Fruit fly (Drosophila melanogaster) S2 (cell line): ENCODE measurements around the gene sba.

Experiments used
- CG8478 ChIP-seq: fragments of >200 bp; optimal IDR thresholded peaks from 2 replicates; lab custom pipeline; 2018
- CTCF ChIP-seq, 2 experiments: fragments of >200 bp; optimal IDR thresholded peaks; 2 replicates each; lab custom pipeline; 2018

The sba gene

DNA sequence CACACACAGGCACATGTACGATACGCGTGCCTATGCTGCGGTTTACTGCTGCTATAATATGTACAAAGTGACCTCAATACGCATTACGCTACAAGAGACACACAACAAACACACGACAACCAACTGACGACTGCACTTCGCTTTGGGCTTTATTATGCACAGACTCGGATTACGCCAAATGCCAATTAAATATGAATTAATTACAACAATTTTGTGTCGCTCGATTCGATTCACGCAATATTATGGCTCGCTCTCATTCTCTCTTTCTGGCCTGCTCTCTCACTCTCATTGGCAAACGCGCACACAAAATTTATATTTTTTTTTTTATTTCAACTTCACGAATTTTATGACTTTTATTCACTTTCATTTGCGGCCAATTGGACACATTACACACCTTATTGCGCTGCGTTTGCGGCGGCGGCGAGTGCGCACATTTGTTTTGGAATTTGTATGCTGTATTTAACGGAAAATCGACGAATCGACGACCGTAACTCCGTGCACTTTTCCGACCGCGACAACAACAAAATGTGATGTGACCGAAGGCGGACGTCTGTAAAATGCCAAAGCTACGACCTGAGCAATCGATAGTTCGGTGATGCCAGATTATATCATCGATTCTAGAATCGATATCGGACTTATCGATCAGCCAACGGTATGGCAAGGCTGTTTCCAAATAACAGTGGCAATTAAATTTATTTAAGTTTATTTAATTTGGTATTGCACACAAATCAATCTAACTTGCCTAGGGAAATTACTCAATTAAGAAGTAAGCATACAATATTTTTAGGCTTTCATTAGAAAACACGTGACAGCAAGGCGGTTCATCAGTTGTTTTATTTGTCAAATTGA, at the start of gene sba, which contains the start of gene CG31141:
Gene sba, minus strand, starts transcription at position 472 of the 849 bp plus-strand sequence.
Gene CG31141, plus strand, starts transcription at position 799 of the 849 bp plus-strand sequence.
- TF ChIP-seq CTCF (optimal IDR thresholded peaks at IDR 0.05; lab: Kevin White, UChicago), result peak; percentile 9 to 50
- no peak for TF ChIP-seq CG8478 (lab: Kevin White, UChicago)

DNA sequence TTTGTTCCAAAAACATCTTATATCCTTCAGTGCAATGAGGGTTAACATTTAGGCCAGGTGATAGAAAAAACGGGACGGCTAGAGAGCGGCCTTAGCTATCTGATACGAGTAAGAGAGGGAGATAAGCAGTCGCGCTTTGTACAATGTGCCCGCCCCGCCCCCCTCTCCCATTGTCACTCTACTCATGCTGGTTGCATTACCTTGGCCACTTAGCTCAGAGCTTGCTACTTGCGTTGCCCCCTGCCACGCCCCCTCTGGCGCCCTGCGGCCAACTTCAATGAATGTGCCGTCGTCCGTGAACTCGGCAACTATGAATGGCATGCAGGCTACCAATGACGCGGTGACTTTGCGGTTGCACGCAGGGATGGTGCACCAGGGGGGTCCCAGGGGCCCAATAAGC, 49.0 kb upstream of the sba start:
- TF ChIP-seq CG8478 (lab: Kevin White, UChicago) (no peak), CTCF (optimal IDR thresholded peaks at IDR 0.05; lab: Kevin White, UChicago) (no peak)

DNA sequence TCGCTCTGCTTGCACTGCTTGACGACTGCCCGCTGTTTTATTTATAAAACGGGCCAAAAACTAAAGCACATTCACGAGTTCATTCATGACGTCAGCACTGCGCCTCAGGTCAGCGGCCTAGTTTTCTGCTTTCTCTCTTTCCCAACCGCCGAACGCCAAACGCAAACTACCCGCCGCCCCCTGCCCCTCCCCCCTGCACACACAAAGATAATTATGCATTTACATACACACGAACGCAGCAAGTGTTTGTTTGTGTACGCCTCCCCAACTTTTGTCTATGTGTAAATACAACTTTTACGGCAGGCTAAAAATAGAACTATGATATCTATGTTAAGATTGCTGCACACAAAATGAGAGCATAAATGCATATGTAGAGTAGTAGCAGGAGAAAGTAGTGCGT, 48.4 kb upstream of the sba start:
- TF ChIP-seq CTCF (optimal IDR thresholded peaks at IDR 0.05; lab: Kevin White, UChicago) (no peak), CG8478 (lab: Kevin White, UChicago) (no peak)

DNA sequence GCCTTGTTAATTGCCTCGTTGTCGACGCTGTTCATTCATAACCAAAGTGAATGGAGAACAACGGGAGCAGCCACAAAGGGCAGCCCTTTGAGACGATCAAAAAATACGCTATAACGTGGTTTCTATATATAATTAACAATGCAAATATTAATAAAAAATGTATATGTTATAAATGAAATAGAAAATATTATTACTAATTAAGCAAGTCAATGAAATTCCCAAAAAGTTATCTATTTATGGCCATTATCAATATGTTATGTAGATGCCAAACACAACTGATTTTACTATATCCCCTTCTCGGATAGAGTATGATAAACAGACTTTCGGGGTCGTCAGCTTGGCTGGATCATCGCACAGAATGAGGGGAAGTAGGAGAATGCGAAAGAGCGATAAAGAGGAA, 46.7 kb upstream of the sba start:
- TF ChIP-seq CG8478 (lab: Kevin White, UChicago) (no peak), CTCF (optimal IDR thresholded peaks at IDR 0.05; lab: Kevin White, UChicago) (no peak)

DNA sequence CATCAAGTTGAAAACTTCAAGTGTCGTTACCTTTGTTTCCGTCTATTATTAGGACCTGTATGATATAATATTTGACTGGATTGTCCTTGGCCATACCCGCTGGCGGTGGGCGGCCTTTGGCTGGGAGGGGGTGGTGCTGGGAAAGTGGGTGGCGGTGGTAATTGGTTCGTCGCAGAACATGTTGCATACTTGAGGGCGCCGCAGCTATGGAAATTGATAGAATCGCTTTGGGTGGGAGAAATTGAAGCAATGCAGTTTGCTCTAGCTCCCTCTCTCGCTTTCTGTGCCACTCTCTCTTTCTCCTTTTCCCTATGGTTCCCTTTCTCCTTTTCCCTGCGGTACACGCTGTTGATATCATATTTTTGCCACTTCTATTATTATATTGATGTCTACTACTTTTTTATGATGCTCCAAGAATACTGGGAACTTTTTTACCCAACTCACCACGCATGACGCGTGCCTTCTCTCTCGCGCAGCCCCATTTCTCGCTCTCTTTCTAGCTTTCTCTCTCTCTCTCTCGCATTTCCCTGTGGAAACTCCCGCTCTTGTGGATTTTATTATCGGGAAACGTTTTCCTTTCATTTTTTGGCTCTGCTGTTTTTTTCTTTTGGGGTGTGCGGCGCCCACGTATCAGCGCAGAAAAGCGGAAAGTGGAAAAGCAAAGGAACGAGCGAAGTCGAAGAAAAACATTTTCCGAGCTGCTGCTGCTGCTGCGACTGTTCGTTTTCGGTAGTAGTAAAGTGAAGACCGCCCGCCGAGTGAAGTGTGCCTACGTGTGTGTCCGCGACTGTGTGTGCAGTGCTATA, 42.3 kb upstream of the sba start:
- TF ChIP-seq CG8478 (lab: Kevin White, UChicago) (no peak), CTCF (optimal IDR thresholded peaks at IDR 0.05; lab: Kevin White, UChicago) (no peak)

- TF ChIP-seq CG8478 (lab: Kevin White, UChicago), result no peak
- TF ChIP-seq CTCF (optimal IDR thresholded peaks at IDR 0.05; lab: Kevin White, UChicago), result no peak
These were observed 40.0 kb upstream of the sba start, which contains the start of gene CG31140 for dm6 chr3R:23962781-23963222. CG31140 (plus strand) TSS chr3R:23963180.

DNA sequence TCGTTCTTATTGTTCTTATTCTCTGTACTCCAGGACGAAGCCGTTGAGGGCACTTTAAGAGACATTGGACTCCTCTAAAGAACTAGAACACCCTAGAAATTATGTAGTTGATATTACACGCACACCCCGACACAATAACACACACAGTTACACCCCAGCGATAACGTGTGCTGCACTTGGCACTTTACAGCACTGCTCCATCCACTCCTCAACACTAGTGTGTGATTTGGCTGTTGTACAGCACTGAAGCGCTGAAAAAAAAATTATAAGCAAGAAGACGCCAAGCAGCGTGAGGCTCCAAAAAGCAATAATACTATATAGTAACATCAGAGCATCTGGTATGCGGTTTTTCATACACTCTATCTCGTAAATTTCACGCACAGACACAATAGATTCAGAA, 38.1 kb upstream of the sba start:
- no peak for TF ChIP-seq CTCF (optimal IDR thresholded peaks at IDR 0.05; lab: Kevin White, UChicago)
- TF ChIP-seq CG8478 (lab: Kevin White, UChicago), result no peak

DNA sequence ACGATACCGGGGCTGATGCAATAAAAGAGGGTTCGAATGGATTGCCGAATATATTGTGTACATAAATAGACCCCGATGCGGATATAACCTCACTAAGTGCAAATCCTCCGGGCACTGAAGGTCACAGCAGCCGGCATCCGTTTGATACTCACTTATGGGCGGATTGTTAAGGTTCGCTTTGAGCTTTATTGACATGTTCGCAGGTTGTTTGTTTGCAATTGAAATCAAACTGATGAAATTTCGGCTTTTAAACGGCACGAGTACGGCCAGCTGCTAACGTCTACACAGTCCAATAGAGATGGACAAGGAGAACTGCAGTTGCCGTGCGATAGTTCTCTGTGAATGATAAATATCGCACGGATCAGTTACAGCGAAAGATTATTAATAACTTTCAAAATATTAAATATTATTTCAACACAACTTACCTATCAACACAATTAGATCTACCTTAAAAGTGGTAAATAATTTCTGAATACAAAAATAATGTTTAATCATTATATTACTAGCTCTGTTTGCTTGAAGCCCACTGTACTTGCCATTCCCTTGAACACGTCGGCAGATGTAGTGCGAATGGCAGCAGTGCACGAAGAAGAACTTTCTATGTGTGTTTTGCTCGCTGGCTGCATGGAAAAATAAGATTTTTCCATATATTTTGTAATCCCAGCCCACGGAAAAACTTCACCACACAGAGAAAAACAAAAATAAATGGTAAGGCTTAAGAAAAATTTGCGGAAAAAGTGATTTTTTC, 35.5 kb upstream of the sba start, which contains the start of the genes GluProRS and AP-1sigma:
Gene GluProRS, minus strand, starts transcription at position 301 of the 748 bp plus-strand sequence.
Gene AP-1sigma, plus strand, starts transcription at position 561 of the 748 bp plus-strand sequence.
- TF ChIP-seq CG8478 (lab: Kevin White, UChicago), result no peak
- no peak for TF ChIP-seq CTCF (optimal IDR thresholded peaks at IDR 0.05; lab: Kevin White, UChicago)

DNA sequence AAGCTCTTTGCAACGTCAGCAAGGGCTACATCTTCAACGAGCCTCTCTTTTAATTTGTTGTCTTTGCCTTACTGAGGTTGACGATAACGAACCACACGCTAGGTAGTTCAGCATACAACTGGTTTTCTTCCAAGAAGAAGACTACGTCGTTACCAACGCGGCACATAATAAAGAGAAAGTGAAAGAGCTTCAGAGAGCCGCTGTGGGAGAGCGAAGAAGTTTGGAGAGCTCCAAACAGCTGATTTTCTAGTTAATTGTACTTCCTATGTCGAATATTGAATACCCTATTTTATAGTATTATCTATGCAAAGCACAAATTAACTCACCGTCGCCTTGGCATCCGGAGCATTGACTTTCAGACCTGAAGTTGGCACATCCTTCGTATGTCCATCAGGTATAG, 32.6 kb upstream of the sba start:
- no peak for TF ChIP-seq CG8478 (lab: Kevin White, UChicago)
- no peak for TF ChIP-seq CTCF (optimal IDR thresholded peaks at IDR 0.05; lab: Kevin White, UChicago)

dm6 chr3R:23948466-23949413, 26.0 kb upstream of the sba start:
- TF ChIP-seq CTCF (optimal IDR thresholded peaks at IDR 0.05; lab: Kevin White, UChicago) (no peak), CG8478 (lab: Kevin White, UChicago) (no peak)

DNA sequence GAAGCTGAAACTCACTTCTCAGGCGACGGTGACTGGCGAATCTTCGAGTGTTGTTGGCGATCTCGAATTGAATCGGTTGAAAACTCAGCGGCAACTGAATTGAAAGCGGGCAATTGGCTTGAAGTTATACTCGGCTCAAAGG, 25.4 kb upstream of the sba start, which contains the start of gene CG12268:
Gene CG12268, minus strand, starts transcription at position 101 of the 142 bp plus-strand sequence.
- TF ChIP-seq CTCF (optimal IDR thresholded peaks at IDR 0.05; lab: Kevin White, UChicago) (no peak), CG8478 (lab: Kevin White, UChicago) (no peak)

- no peak for TF ChIP-seq CTCF (optimal IDR thresholded peaks at IDR 0.05; lab: Kevin White, UChicago)
- TF ChIP-seq CG8478 (lab: Kevin White, UChicago), result no peak
These were observed 24.2 kb upstream of the sba start for dm6 chr3R:23947002-23947401.

DNA sequence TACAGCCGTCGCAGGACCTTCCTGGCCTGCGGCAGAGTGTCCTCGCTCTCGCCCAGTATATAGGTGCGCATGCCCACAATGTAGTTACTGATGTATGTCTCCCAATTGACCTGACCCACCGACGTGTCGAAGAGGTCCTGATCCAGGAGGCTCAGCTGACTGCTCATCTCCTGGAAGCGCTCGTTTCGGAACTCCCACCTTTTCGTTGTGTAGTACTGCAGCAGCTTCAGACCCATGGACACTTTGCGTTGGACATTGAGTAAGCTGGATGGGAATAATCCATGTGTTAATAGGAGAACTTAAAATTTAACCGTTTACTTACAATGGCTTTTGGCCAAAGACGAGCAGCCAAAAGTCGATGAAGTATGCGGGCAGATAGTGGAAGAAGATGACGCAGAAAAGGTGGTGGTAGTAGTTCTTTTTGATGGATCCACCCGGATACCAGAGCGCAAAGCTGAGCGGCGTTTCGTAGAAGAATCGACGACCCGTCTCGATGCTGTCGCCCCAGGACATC, 21.1 kb upstream of the sba start:
- TF ChIP-seq CG8478 (lab: Kevin White, UChicago) (no peak), CTCF (optimal IDR thresholded peaks at IDR 0.05; lab: Kevin White, UChicago) (no peak)
